Fruit fly (Drosophila melanogaster) Kc167 (cell line): Measurements from ENCODE around the gene CG9632.

ENCODE experiments used
- Myc ChIP-seq: fragments of >200 bp; optimal IDR thresholded peaks from 2 replicates; lab custom pipeline; 2017; ENCODE audit warnings: missing external identifiers
- Sin3A ChIP-seq: fragments of >200 bp; optimal IDR thresholded peaks from 2 replicates; lab custom pipeline; 2018; ENCODE audit warnings: missing external identifiers
- h ChIP-seq: fragments of >200 bp; optimal IDR thresholded peaks from 3 replicates; lab custom pipeline; 2018; ENCODE audit warnings: missing external identifiers
- insv ChIP-seq: fragments of >200 bp; optimal IDR thresholded peaks from 3 replicates; lab custom pipeline; 2018; ENCODE audit warnings: missing external identifiers
- psq ChIP-seq: fragments of >200 bp; optimal IDR thresholded peaks from 2 replicates; lab custom pipeline; 2017; ENCODE audit warnings: missing external identifiers
- ttk ChIP-seq: sonication (Bioruptor generic); optimal IDR thresholded peaks from 2 replicates; lab custom pipeline; 2017; ENCODE audit warnings: missing external identifiers

- TF ChIP-seq Myc (lab: Kevin White, UChicago) = no peak
- no peak for TF ChIP-seq insv (lab: Kevin White, UChicago)
- TF ChIP-seq ttk = no peak
- TF ChIP-seq psq (lab: Kevin White, UChicago) = no peak
- TF ChIP-seq Sin3A (lab: Kevin White, UChicago) = no peak
- no peak for TF ChIP-seq h
Observed at dm6 chr3R:15833332-15833731, 26.7 kb upstream of the CG9632 start, which contains the start of gene CG43318.
